Fruit fly (Drosophila melanogaster): ENCODE data around the gene CG16704.

The CG16704 gene

dm6 chr2L:3657349-3658142 is 34.8 kb downstream of the CG16704 start (continued):
- TF ChIP-seq NK7.1 (GFP tag; optimal IDR thresholded peaks at IDR 0.05): no peak
- no peak for TF ChIP-seq Ada2b (GFP tag; IDR thresholded peaks at IDR 0.05)
- TF ChIP-seq cg (GFP tag; optimal IDR thresholded peaks at IDR 0.05): peak; percentile 50
- TF ChIP-seq CG7372 (GFP tag; IDR thresholded peaks at IDR 0.05): no peak
- TF ChIP-seq pho (GFP tag; optimal IDR thresholded peaks at IDR 0.05): peak; percentile 65
- no peak for TF ChIP-seq CG15073 (GFP tag; optimal IDR thresholded peaks at IDR 0.05)
- TF ChIP-seq jumu (GFP tag; optimal IDR thresholded peaks at IDR 0.05): no peak
- no peak for TF ChIP-seq GATAe (GFP tag; conservative IDR thresholded peaks at IDR 0.05)
- TF ChIP-seq ro (GFP tag; IDR thresholded peaks at IDR 0.05): no peak
- TF ChIP-seq Optix (GFP tag; IDR thresholded peaks at IDR 0.05): peak; percentile 61; the same call in 2 of the 3 replicates
- TF ChIP-seq Fer3 (tag; optimal IDR thresholded peaks at IDR 0.05): peak; percentile 27
- no peak for TF ChIP-seq CG6683 (GFP tag; optimal IDR thresholded peaks at IDR 0.05)
- TF ChIP-seq ac (GFP tag; optimal IDR thresholded peaks at IDR 0.05): no peak
- peak; percentile 75 for TF ChIP-seq HmgD (GFP tag; optimal IDR thresholded peaks at IDR 0.05)
- peak; percentile 5 for TF ChIP-seq Deaf1 (tag; optimal IDR thresholded peaks at IDR 0.05)
- no peak for TF ChIP-seq Dll (GFP tag; IDR thresholded peaks at IDR 0.05; ENCODE audit: partially characterized antibody)
- TF ChIP-seq Vsx1 (GFP tag; optimal IDR thresholded peaks at IDR 0.05): no peak
- TF ChIP-seq CG34422 (GFP tag; IDR thresholded peaks at IDR 0.05): peak; percentile 73
- peak; percentile 56 for TF ChIP-seq mirr (GFP tag; optimal IDR thresholded peaks at IDR 0.05)
- no peak for TF ChIP-seq rib (GFP tag; IDR thresholded peaks at IDR 0.05)
- TF ChIP-seq vfl (GFP tag; optimal IDR thresholded peaks at IDR 0.05): peak; percentile 21
- TF ChIP-seq CG4617 (GFP tag; optimal IDR thresholded peaks at IDR 0.05; ENCODE audit: borderline replicate concordance): peak; percentile 30
- TF ChIP-seq Gsc (GFP tag; IDR thresholded peaks at IDR 0.05): no peak
- no peak for TF ChIP-seq nom (GFP tag; optimal IDR thresholded peaks at IDR 0.05)
- TF ChIP-seq grau (tag; optimal IDR thresholded peaks at IDR 0.05): peak; percentile 49
- peak; percentile 32 for TF ChIP-seq CG12659 (GFP tag; optimal IDR thresholded peaks at IDR 0.05)
- TF ChIP-seq CG12219 (GFP tag; optimal IDR thresholded peaks at IDR 0.05): no peak
- peak in 1 of 2 experiments; percentile 64 for TF ChIP-seq chif (GFP tag; optimal IDR thresholded peaks at IDR 0.05)
- TF ChIP-seq ttk (GFP tag; IDR thresholded peaks at IDR 0.05): no peak
- TF ChIP-seq CG32532 (GFP tag; IDR thresholded peaks at IDR 0.05): peak; percentile 83
- TF ChIP-seq hkb (optimal IDR thresholded peaks at IDR 0.05): no peak
- TF ChIP-seq hkb (GFP tag; IDR thresholded peaks at IDR 0.05): peak; percentile 34; the same call in 1 of the 2 replicates
- TF ChIP-seq Chrac-16 (GFP tag; optimal IDR thresholded peaks at IDR 0.05): peak; percentile 20
- no peak for TF ChIP-seq eyg (GFP tag; optimal IDR thresholded peaks at IDR 0.05)
- no peak for TF ChIP-seq CG4328 (GFP tag; optimal IDR thresholded peaks at IDR 0.05)
- TF ChIP-seq p53 (GFP tag; optimal IDR thresholded peaks at IDR 0.05): peak; percentile 51
- TF ChIP-seq CG30431 (GFP tag; optimal IDR thresholded peaks at IDR 0.05): no peak
- TF ChIP-seq Med (GFP tag): peak; percentile 96
- peak; percentile 16 for TF ChIP-seq Camta (GFP tag; optimal IDR thresholded peaks at IDR 0.05)
- TF ChIP-seq mam (GFP tag; optimal IDR thresholded peaks at IDR 0.05): peak; percentile 30
- TF ChIP-seq CG17361 (GFP tag; IDR thresholded peaks at IDR 0.05): 0 out of 3 replicates have a peak, but pooled peaks have one; percentile 47
- TF ChIP-seq fd64A (GFP tag; optimal IDR thresholded peaks at IDR 0.05): no peak
- peak; percentile 45 for TF ChIP-seq dmrt11E (tag; optimal IDR thresholded peaks at IDR 0.05)
- TF ChIP-seq CG13775 (GFP tag; optimal IDR thresholded peaks at IDR 0.05): no peak
- TF ChIP-seq lov (optimal IDR thresholded peaks at IDR 0.05): no peak
- no peak for TF ChIP-seq lov (GFP tag; IDR thresholded peaks at IDR 0.05)
- TF ChIP-seq zfh2 (GFP tag; optimal IDR thresholded peaks at IDR 0.05): peak; percentile 32
- TF ChIP-seq CG11504 (tag; optimal IDR thresholded peaks at IDR 0.05): peak; percentile 47
- peak; percentile 59 for TF ChIP-seq CG16863 (GFP tag; optimal IDR thresholded peaks at IDR 0.05)
- peak; percentile 80 for TF ChIP-seq knrl (GFP tag; IDR thresholded peaks at IDR 0.05; ENCODE audit: partially characterized antibody)

Data from whole organism, embryonic.